Worm (Caenorhabditis elegans) whole organism, L2 larva: ENCODE measurements around the gene semi-1.
A peak's percentile ranks its signal among the peaks of the same experiment; 100 is the strongest.

Source experiments
- C34F6.9 ChIP-seq: fragments of 150-350 bp; optimal IDR thresholded peaks from 2 replicates; lab custom pipeline; 2014; ENCODE audit warnings: missing biosample characterization, missing genetic modification characterization
- F13H6.1 ChIP-seq: sonication (generic microtip); optimal IDR thresholded peaks from 2 replicates; lab custom pipeline; 2016; ENCODE audit warnings: missing genetic modification characterization, missing compliant biosample characterization
- R02D3.7 ChIP-seq: fragments of 150-350 bp; optimal IDR thresholded peaks from 2 replicates; lab custom pipeline; 2014; ENCODE audit warnings: missing biosample characterization, missing genetic modification characterization
- Y55F3AM.14 ChIP-seq: fragments of 200-800 bp; sonication (Bioruptor generic); optimal IDR thresholded peaks from 2 replicates; lab custom pipeline; 2018; ENCODE audit warnings: mild to moderate bottlenecking, missing genetic modification characterization, missing compliant biosample characterization
- ZK546.5 ChIP-seq: sonication (generic microtip); optimal IDR thresholded peaks from 2 replicates; lab custom pipeline; 2017; ENCODE audit warnings: missing biosample characterization, missing genetic modification characterization
- alr-1 ChIP-seq: fragments of 150-350 bp; optimal IDR thresholded peaks from 2 replicates; lab custom pipeline; 2014; ENCODE audit warnings: missing biosample characterization, missing genetic modification characterization
- aly-2 ChIP-seq: fragments of 150-350 bp; optimal IDR thresholded peaks from 2 replicates; lab custom pipeline; 2014; ENCODE audit warnings: missing biosample characterization, missing genetic modification characterization
- ama-1 ChIP-seq: fragments of 150-350 bp; optimal IDR thresholded peaks from 2 replicates; lab custom pipeline; 2018; ENCODE audit warnings: inconsistent platforms
- blmp-1 ChIP-seq: sonication (generic microtip); optimal IDR thresholded peaks from 2 replicates; lab custom pipeline; 2017; ENCODE audit warnings: missing genetic modification characterization, mild to moderate bottlenecking, missing compliant biosample characterization, antibody characterized with exemption, moderate library complexity; ENCODE audit not compliant: insufficient read depth
- ceh-16 ChIP-seq: fragments of 150-350 bp; optimal IDR thresholded peaks from 2 replicates; lab custom pipeline; 2014; ENCODE audit warnings: missing biosample characterization, missing genetic modification characterization
- ceh-82 ChIP-seq: fragments of 150-350 bp; optimal IDR thresholded peaks from 2 replicates; lab custom pipeline; 2014; ENCODE audit warnings: missing biosample characterization, missing genetic modification characterization
- crh-2 ChIP-seq: sonication (generic microtip); optimal IDR thresholded peaks from 2 replicates; lab custom pipeline; 2017; ENCODE audit warnings: missing biosample characterization, missing genetic modification characterization
- dmd-4 ChIP-seq: sonication (generic microtip); optimal IDR thresholded peaks from 2 replicates; lab custom pipeline; 2017; ENCODE audit warnings: missing biosample characterization, missing genetic modification characterization
- egl-27 ChIP-seq: sonication (generic microtip); optimal IDR thresholded peaks from 3 replicates; lab custom pipeline; 2017; ENCODE audit warnings: missing biosample characterization, missing genetic modification reagents, missing genetic modification characterization
- elt-1 ChIP-seq: fragments of 150-350 bp; optimal IDR thresholded peaks from 2 replicates; lab custom pipeline; 2014; ENCODE audit warnings: missing biosample characterization, missing genetic modification characterization
- elt-3 ChIP-seq: sonication (generic microtip); optimal IDR thresholded peaks from 2 replicates; lab custom pipeline; 2017; ENCODE audit warnings: missing biosample characterization, missing genetic modification characterization
- fos-1 ChIP-seq: fragments of 150-350 bp; optimal IDR thresholded peaks from 2 replicates; lab custom pipeline; 2014; ENCODE audit warnings: missing biosample characterization, missing genetic modification characterization
- gmeb-1 ChIP-seq: fragments of 150-350 bp; optimal IDR thresholded peaks from 2 replicates; lab custom pipeline; 2014; ENCODE audit warnings: missing biosample characterization, missing genetic modification characterization
- lin-11 ChIP-seq: fragments of 150-350 bp; sonication (generic microtip); optimal IDR thresholded peaks from 2 replicates; lab custom pipeline; 2014; ENCODE audit warnings: missing biosample characterization, missing genetic modification characterization, inconsistent platforms, mixed read lengths
- lin-13 ChIP-seq: fragments of 150-350 bp; optimal IDR thresholded peaks from 2 replicates; lab custom pipeline; 2014; ENCODE audit warnings: missing biosample characterization, missing genetic modification reagents, missing genetic modification characterization
- lin-39 ChIP-seq: fragments of 150-350 bp; optimal IDR thresholded peaks from 2 replicates; lab custom pipeline; 2014; ENCODE audit warnings: missing biosample characterization, missing genetic modification reagents, missing genetic modification characterization
- lsy-2 ChIP-seq, 2 experiments: fragments of 150-350 bp in 1 of 2; sonication (generic microtip) in 1 of 2; optimal IDR thresholded peaks; 2 replicates each; lab custom pipeline; 2014 to 2017; ENCODE audit warnings: missing biosample characterization in 2 of 2, missing genetic modification characterization in 2 of 2
- mab-5 ChIP-seq: fragments of 150-350 bp; optimal IDR thresholded peaks from 2 replicates; lab custom pipeline; 2014; ENCODE audit warnings: missing biosample characterization, missing genetic modification characterization
- mbf-1 ChIP-seq: sonication (generic microtip); optimal IDR thresholded peaks from 2 replicates; lab custom pipeline; 2017; ENCODE audit warnings: missing biosample characterization, missing genetic modification characterization
- mdl-1 ChIP-seq, 2 experiments: fragments of 150-350 bp in 1 of 2; sonication (generic microtip) in 1 of 2; optimal IDR thresholded peaks; 2 replicates each; lab custom pipeline; 2017; ENCODE audit warnings: missing biosample characterization in 2 of 2, missing genetic modification characterization in 2 of 2
- nhr-10 ChIP-seq: sonication (generic microtip); optimal IDR thresholded peaks from 2 replicates; lab custom pipeline; 2017; ENCODE audit warnings: missing biosample characterization, missing genetic modification characterization
- nhr-11 ChIP-seq: fragments of 150-350 bp; optimal IDR thresholded peaks from 2 replicates; lab custom pipeline; 2014; ENCODE audit warnings: missing biosample characterization, missing genetic modification characterization
- nhr-12 ChIP-seq: fragments of 150-350 bp; optimal IDR thresholded peaks from 2 replicates; lab custom pipeline; 2014; ENCODE audit warnings: missing biosample characterization, missing genetic modification characterization
- nhr-129 ChIP-seq: fragments of 150-350 bp; optimal IDR thresholded peaks from 2 replicates; lab custom pipeline; 2014; ENCODE audit warnings: missing biosample characterization, missing genetic modification characterization
- nhr-21 ChIP-seq: fragments of 150-350 bp; optimal IDR thresholded peaks from 2 replicates; lab custom pipeline; 2014; ENCODE audit warnings: missing biosample characterization, missing genetic modification characterization
- nhr-23 ChIP-seq: fragments of 150-350 bp; optimal IDR thresholded peaks from 2 replicates; lab custom pipeline; 2014; ENCODE audit warnings: missing biosample characterization, missing genetic modification reagents, missing genetic modification characterization
- nhr-237 ChIP-seq: fragments of 150-350 bp; optimal IDR thresholded peaks from 2 replicates; lab custom pipeline; 2014; ENCODE audit warnings: missing biosample characterization, missing genetic modification characterization
- nhr-25 ChIP-seq: fragments of 150-350 bp; sonication (generic microtip); optimal IDR thresholded peaks from 3 replicates; lab custom pipeline; 2014; ENCODE audit warnings: missing biosample characterization, missing genetic modification characterization
- nhr-6 ChIP-seq: fragments of 150-350 bp; optimal IDR thresholded peaks from 2 replicates; lab custom pipeline; 2014; ENCODE audit warnings: missing biosample characterization, missing genetic modification characterization
- nhr-77 ChIP-seq: fragments of 150-350 bp; optimal IDR thresholded peaks from 2 replicates; lab custom pipeline; 2014; ENCODE audit warnings: missing biosample characterization, missing genetic modification characterization
- peb-1 ChIP-seq: fragments of 150-350 bp; optimal IDR thresholded peaks from 2 replicates; lab custom pipeline; 2014; ENCODE audit warnings: missing biosample characterization, missing genetic modification characterization
- sem-4 ChIP-seq: fragments of 150-350 bp; optimal IDR thresholded peaks from 2 replicates; lab custom pipeline; 2014; ENCODE audit warnings: missing biosample characterization, missing genetic modification reagents, missing genetic modification characterization
- skn-1 ChIP-seq: sonication (generic microtip); optimal IDR thresholded peaks from 2 replicates; lab custom pipeline; 2017; ENCODE audit warnings: missing biosample characterization, missing genetic modification characterization
- sma-3 ChIP-seq: sonication (generic microtip); optimal IDR thresholded peaks from 2 replicates; lab custom pipeline; 2016; ENCODE audit warnings: missing genetic modification reagents, missing genetic modification characterization, missing compliant biosample characterization
- sma-9 ChIP-seq, 2 experiments: fragments of 150-350 bp in 1 of 2; sonication (generic microtip) in 1 of 2; optimal IDR thresholded peaks; 2 replicates each; lab custom pipeline; 2014 to 2016; ENCODE audit warnings: missing genetic modification characterization in 2 of 2, mild to moderate bottlenecking in 1 of 2, missing biosample characterization in 1 of 2, missing compliant biosample characterization in 1 of 2, missing genetic modification reagents in 1 of 2, moderate library complexity in 1 of 2
- snpc-4 ChIP-seq: fragments of 150-350 bp; optimal IDR thresholded peaks from 2 replicates; lab custom pipeline; 2014; ENCODE audit warnings: missing biosample characterization, missing genetic modification characterization
- unc-39 ChIP-seq: fragments of 150-350 bp; optimal IDR thresholded peaks from 2 replicates; lab custom pipeline; 2014; ENCODE audit warnings: missing biosample characterization, missing genetic modification characterization
- unc-55 ChIP-seq: fragments of 150-350 bp; sonication (generic microtip); optimal IDR thresholded peaks from 3 replicates; lab custom pipeline; 2014; ENCODE audit warnings: missing biosample characterization, missing genetic modification reagents, missing genetic modification characterization
- unc-62 ChIP-seq: fragments of 150-350 bp; optimal IDR thresholded peaks from 2 replicates; lab custom pipeline; 2014; ENCODE audit warnings: missing biosample characterization, missing genetic modification reagents, missing genetic modification characterization
- zag-1 ChIP-seq: fragments of 150-350 bp; optimal IDR thresholded peaks from 2 replicates; lab custom pipeline; 2014; ENCODE audit warnings: missing biosample characterization, missing genetic modification characterization
- ztf-1 ChIP-seq: fragments of 200-800 bp; sonication (Bioruptor generic); conservative IDR thresholded peaks from 2 replicates; pipeline ENCODE4 v1.3.6; 2022; ENCODE audit warnings: missing genetic modification characterization, missing compliant biosample characterization
- ztf-11 ChIP-seq: sonication (generic microtip); optimal IDR thresholded peaks from 2 replicates; lab custom pipeline; 2017; ENCODE audit warnings: missing biosample characterization, missing genetic modification characterization
- ztf-4 ChIP-seq: fragments of 150-350 bp; optimal IDR thresholded peaks from 2 replicates; lab custom pipeline; 2014; ENCODE audit warnings: missing biosample characterization, missing genetic modification characterization

semi-1 gene

ce11 chrV:13468190-13468765 lies 46.7 kb downstream of the semi-1 start, which contains the start of the genes F25H9.6 and F25H9.7:
Gene F25H9.6, minus strand, starts transcription at chrV:13468361.
Gene F25H9.7, plus strand, starts transcription at chrV:13468376.
- TF ChIP-seq skn-1: no peak
- peak; percentile 78 for TF ChIP-seq nhr-21 (tag; lab: Kevin White, UChicago)
- TF ChIP-seq mab-5: peak; percentile 54
- no peak for TF ChIP-seq ceh-82
- no peak for TF ChIP-seq alr-1 (tag; lab: Kevin White, UChicago)
- TF ChIP-seq Y55F3AM.14 (GFP tag; lab: Kevin White, UChicago): peak; percentile 51
- TF ChIP-seq egl-27 (tag; lab: Kevin White, UChicago): peak; percentile 85
- no peak for TF ChIP-seq lin-39 (tag; lab: Kevin White, UChicago)
- no peak for TF ChIP-seq nhr-23
- TF ChIP-seq F13H6.1 (tag; lab: Kevin White, UChicago): peak; percentile 86
- TF ChIP-seq lin-11: peak; percentile 22
- peak; percentile 44 for TF ChIP-seq ztf-4 (tag; lab: Kevin White, UChicago)
- TF ChIP-seq ztf-1 (GFP tag; lab: Robert Waterston, UW): no peak
- no peak for TF ChIP-seq ceh-16
- TF ChIP-seq nhr-6 (tag; lab: Kevin White, UChicago): no peak
- TF ChIP-seq R02D3.7 (tag; lab: Kevin White, UChicago): no peak
- TF ChIP-seq peb-1: no peak
- TF ChIP-seq nhr-77: no peak
- TF ChIP-seq nhr-25 (tag; lab: Kevin White, UChicago): no peak
- TF ChIP-seq sma-9 (GFP tag; optimal IDR thresholded peaks at IDR 0.05; lab: Kevin White, UChicago): peak; percentile 94
- no peak for TF ChIP-seq sma-9 (tag; optimal IDR thresholded peaks at IDR 0.05; lab: Kevin White, UChicago)
- no peak for TF ChIP-seq nhr-237 (tag; lab: Kevin White, UChicago)
- TF ChIP-seq snpc-4 (tag; lab: Kevin White, UChicago): peak; percentile 53
- no peak for TF ChIP-seq aly-2 (tag; lab: Kevin White, UChicago)
- no peak for TF ChIP-seq unc-62 (GFP tag; lab: Kevin White, UChicago)
- TF ChIP-seq ztf-11 (tag; lab: Kevin White, UChicago): no peak
- TF ChIP-seq lsy-2 (tag; optimal IDR thresholded peaks at IDR 0.05; lab: Kevin White, UChicago): peak; percentile 72 to 89
- TF ChIP-seq nhr-12: no peak
- TF ChIP-seq fos-1 (tag; lab: Kevin White, UChicago): peak; percentile 56
- no peak for TF ChIP-seq nhr-10 (tag; lab: Kevin White, UChicago)
- TF ChIP-seq zag-1 (tag; lab: Kevin White, UChicago): no peak
- TF ChIP-seq nhr-129: peak; percentile 31
- TF ChIP-seq sma-3: peak; percentile 91
- TF ChIP-seq elt-1 (tag; lab: Kevin White, UChicago): no peak
- no peak for TF ChIP-seq dmd-4 (tag; lab: Kevin White, UChicago)
- peak; percentile 9 for TF ChIP-seq ama-1 (lab: Kevin White, UChicago)
- peak; percentile 62 to 91 for TF ChIP-seq mdl-1 (tag; optimal IDR thresholded peaks at IDR 0.05; lab: Kevin White, UChicago)
- no peak for TF ChIP-seq unc-39 (tag; lab: Kevin White, UChicago)
- no peak for TF ChIP-seq ZK546.5 (tag; lab: Kevin White, UChicago)
- peak; percentile 84 for TF ChIP-seq crh-2 (tag; lab: Kevin White, UChicago)
- peak; percentile 73 for TF ChIP-seq lin-13
- TF ChIP-seq gmeb-1 (tag; lab: Kevin White, UChicago): peak; percentile 79
- peak; percentile 63 for TF ChIP-seq sem-4 (tag; lab: Kevin White, UChicago)
- no peak for TF ChIP-seq elt-3 (tag; lab: Kevin White, UChicago)
- no peak for TF ChIP-seq nhr-11 (tag; lab: Kevin White, UChicago)
- TF ChIP-seq blmp-1: peak; percentile 38
- peak; percentile 92 for TF ChIP-seq C34F6.9 (tag; lab: Kevin White, UChicago)
- TF ChIP-seq unc-55 (GFP tag; lab: Kevin White, UChicago): peak; percentile 86
- TF ChIP-seq mbf-1: no peak
